Worm (Caenorhabditis elegans) whole organism, early embryonic: Measurements from ENCODE around the gene Y51B9A.6.
"Not testable (repeated sequence)": the region's sequence is repeated elsewhere in the genome, so short reads cannot be mapped to it uniquely, and the experiment has no call there.

ENCODE experiments used
- F13C5.2 ChIP-seq: sonication (generic microtip); optimal IDR thresholded peaks from 2 replicates; lab custom pipeline; 2017; ENCODE audit warnings: mild to moderate bottlenecking, missing genetic modification characterization, inconsistent platforms, missing compliant biosample characterization
- aly-1 ChIP-seq: sonication (generic microtip); optimal IDR thresholded peaks from 2 replicates; lab custom pipeline; 2016; ENCODE audit warnings: missing genetic modification characterization, missing compliant biosample characterization
- ama-1 ChIP-seq: fragments of 150-350 bp; optimal IDR thresholded peaks from 2 replicates; lab custom pipeline; 2014
- ceh-13 ChIP-seq: fragments of 200-800 bp; sonication (Bioruptor generic); optimal IDR thresholded peaks from 2 replicates; lab custom pipeline; 2018; ENCODE audit warnings: mild to moderate bottlenecking, missing genetic modification characterization, missing compliant biosample characterization
- ets-7 ChIP-seq: sonication (generic microtip); optimal IDR thresholded peaks from 2 replicates; lab custom pipeline; 2016; ENCODE audit warnings: missing genotype, missing genetic modification characterization, missing compliant biosample characterization
- flt-1 ChIP-seq: fragments of 200-800 bp; sonication (Bioruptor generic); IDR thresholded peaks from 2 replicates; pipeline ENCODE4 v1.3.6; 2022; ENCODE audit warnings: missing genetic modification characterization, missing compliant biosample characterization
- hmbx-1 ChIP-seq: sonication (generic microtip); optimal IDR thresholded peaks from 2 replicates; lab custom pipeline; 2016; ENCODE audit warnings: mild to moderate bottlenecking, missing genetic modification characterization, missing compliant biosample characterization
- hmg-4 ChIP-seq: fragments of 200-800 bp; sonication (Bioruptor generic); optimal IDR thresholded peaks from 2 replicates; lab custom pipeline; 2018; ENCODE audit warnings: mild to moderate bottlenecking, missing genetic modification characterization, missing compliant biosample characterization
- hnd-1 ChIP-seq: sonication (generic microtip); optimal IDR thresholded peaks from 2 replicates; lab custom pipeline; 2016; ENCODE audit warnings: missing genetic modification characterization, missing compliant biosample characterization
- pes-1 ChIP-seq: fragments of 200-800 bp; sonication (Bioruptor generic); IDR thresholded peaks from 2 replicates; pipeline ENCODE4 v1.3.6; 2022; ENCODE audit warnings: missing genetic modification reagents, missing genetic modification characterization, missing compliant biosample characterization
- scrt-1 ChIP-seq: fragments of 200-800 bp; sonication (Bioruptor generic); IDR thresholded peaks from 2 replicates; pipeline ENCODE4 v1.3.6; 2022; ENCODE audit warnings: missing genetic modification characterization, missing compliant biosample characterization
- sea-1 ChIP-seq: fragments of 200-800 bp; sonication (Bioruptor generic); conservative IDR thresholded peaks from 2 replicates; pipeline ENCODE4 v1.3.6; 2022; ENCODE audit warnings: missing genetic modification characterization, missing compliant biosample characterization
- tra-4 ChIP-seq: sonication (generic microtip); optimal IDR thresholded peaks from 2 replicates; lab custom pipeline; 2017; ENCODE audit warnings: missing genetic modification characterization, missing compliant biosample characterization

DNA sequence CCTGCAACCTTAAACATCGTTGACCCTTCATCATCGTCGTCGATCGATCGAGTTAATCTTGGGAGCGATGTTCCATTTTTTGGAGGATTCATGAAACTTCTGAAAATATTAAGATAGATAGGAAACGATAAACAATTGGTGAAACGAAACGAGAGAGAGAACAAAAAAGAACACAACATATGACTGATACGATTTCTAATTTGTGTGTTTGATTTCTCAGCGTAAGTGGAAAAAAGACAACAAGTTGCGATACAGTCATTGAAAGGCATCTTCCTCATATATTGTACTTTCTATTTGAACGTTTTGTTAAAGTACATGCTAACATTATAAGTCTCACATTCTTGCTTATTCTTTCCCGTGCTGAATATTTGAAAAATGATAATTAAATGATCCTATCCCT, 49.2 kb upstream of the Y51B9A.6 start, which contains the start of gene R09D1.12:
- TF ChIP-seq ama-1 (lab: Kevin White, UChicago); F13C5.2 (tag; lab: Kevin White, UChicago); sea-1 (GFP tag; lab: Robert Waterston, UW); tra-4 (tag; lab: Kevin White, UChicago); hmg-4 (GFP tag; lab: Kevin White, UChicago); aly-1; flt-1 (GFP tag; lab: Robert Waterston, UW); hmbx-1 (tag; lab: Kevin White, UChicago); ets-7 (tag; lab: Kevin White, UChicago); pes-1; ceh-13 (GFP tag; lab: Kevin White, UChicago); hnd-1 (tag; lab: Kevin White, UChicago); scrt-1 (GFP tag; lab: Robert Waterston, UW): not testable (repeated sequence)
